Worm (Caenorhabditis elegans) whole organism, L2 larva: Measurements from ENCODE around the gene asm-1.

Experiments
- C34F6.9 ChIP-seq: fragments of 150-350 bp; optimal IDR thresholded peaks from 2 replicates; lab custom pipeline; 2014; ENCODE audit warnings: missing biosample characterization, missing genetic modification characterization
- F13H6.1 ChIP-seq: sonication (generic microtip); optimal IDR thresholded peaks from 2 replicates; lab custom pipeline; 2016; ENCODE audit warnings: missing genetic modification characterization, missing compliant biosample characterization
- Y55F3AM.14 ChIP-seq: fragments of 200-800 bp; sonication (Bioruptor generic); optimal IDR thresholded peaks from 2 replicates; lab custom pipeline; 2018; ENCODE audit warnings: mild to moderate bottlenecking, missing genetic modification characterization, missing compliant biosample characterization
- ZK546.5 ChIP-seq: sonication (generic microtip); optimal IDR thresholded peaks from 2 replicates; lab custom pipeline; 2017; ENCODE audit warnings: missing biosample characterization, missing genetic modification characterization
- alr-1 ChIP-seq: fragments of 150-350 bp; optimal IDR thresholded peaks from 2 replicates; lab custom pipeline; 2014; ENCODE audit warnings: missing biosample characterization, missing genetic modification characterization
- ama-1 ChIP-seq: fragments of 150-350 bp; optimal IDR thresholded peaks from 2 replicates; lab custom pipeline; 2018; ENCODE audit warnings: inconsistent platforms
- blmp-1 ChIP-seq: sonication (generic microtip); optimal IDR thresholded peaks from 2 replicates; lab custom pipeline; 2017; ENCODE audit warnings: missing genetic modification characterization, mild to moderate bottlenecking, missing compliant biosample characterization, antibody characterized with exemption, moderate library complexity; ENCODE audit not compliant: insufficient read depth
- ceh-16 ChIP-seq: fragments of 150-350 bp; optimal IDR thresholded peaks from 2 replicates; lab custom pipeline; 2014; ENCODE audit warnings: missing biosample characterization, missing genetic modification characterization
- ceh-82 ChIP-seq: fragments of 150-350 bp; optimal IDR thresholded peaks from 2 replicates; lab custom pipeline; 2014; ENCODE audit warnings: missing biosample characterization, missing genetic modification characterization
- crh-2 ChIP-seq: sonication (generic microtip); optimal IDR thresholded peaks from 2 replicates; lab custom pipeline; 2017; ENCODE audit warnings: missing biosample characterization, missing genetic modification characterization
- dmd-4 ChIP-seq: sonication (generic microtip); optimal IDR thresholded peaks from 2 replicates; lab custom pipeline; 2017; ENCODE audit warnings: missing biosample characterization, missing genetic modification characterization
- elt-1 ChIP-seq: fragments of 150-350 bp; optimal IDR thresholded peaks from 2 replicates; lab custom pipeline; 2014; ENCODE audit warnings: missing biosample characterization, missing genetic modification characterization
- fos-1 ChIP-seq: fragments of 150-350 bp; optimal IDR thresholded peaks from 2 replicates; lab custom pipeline; 2014; ENCODE audit warnings: missing biosample characterization, missing genetic modification characterization
- gmeb-1 ChIP-seq: fragments of 150-350 bp; optimal IDR thresholded peaks from 2 replicates; lab custom pipeline; 2014; ENCODE audit warnings: missing biosample characterization, missing genetic modification characterization
- lin-11 ChIP-seq: fragments of 150-350 bp; sonication (generic microtip); optimal IDR thresholded peaks from 2 replicates; lab custom pipeline; 2014; ENCODE audit warnings: missing biosample characterization, missing genetic modification characterization, inconsistent platforms, mixed read lengths
- lin-13 ChIP-seq: fragments of 150-350 bp; optimal IDR thresholded peaks from 2 replicates; lab custom pipeline; 2014; ENCODE audit warnings: missing biosample characterization, missing genetic modification reagents, missing genetic modification characterization
- lin-39 ChIP-seq: fragments of 150-350 bp; optimal IDR thresholded peaks from 2 replicates; lab custom pipeline; 2014; ENCODE audit warnings: missing biosample characterization, missing genetic modification reagents, missing genetic modification characterization
- lsy-2 ChIP-seq, 2 experiments: fragments of 150-350 bp in 1 of 2; sonication (generic microtip) in 1 of 2; optimal IDR thresholded peaks; 2 replicates each; lab custom pipeline; 2014 to 2017; ENCODE audit warnings: missing biosample characterization in 2 of 2, missing genetic modification characterization in 2 of 2
- mab-5 ChIP-seq: fragments of 150-350 bp; optimal IDR thresholded peaks from 2 replicates; lab custom pipeline; 2014; ENCODE audit warnings: missing biosample characterization, missing genetic modification characterization
- mbf-1 ChIP-seq: sonication (generic microtip); optimal IDR thresholded peaks from 2 replicates; lab custom pipeline; 2017; ENCODE audit warnings: missing biosample characterization, missing genetic modification characterization
- mdl-1 ChIP-seq, 2 experiments: fragments of 150-350 bp in 1 of 2; sonication (generic microtip) in 1 of 2; optimal IDR thresholded peaks; 2 replicates each; lab custom pipeline; 2017; ENCODE audit warnings: missing biosample characterization in 2 of 2, missing genetic modification characterization in 2 of 2
- nhr-10 ChIP-seq: sonication (generic microtip); optimal IDR thresholded peaks from 2 replicates; lab custom pipeline; 2017; ENCODE audit warnings: missing biosample characterization, missing genetic modification characterization
- nhr-11 ChIP-seq: fragments of 150-350 bp; optimal IDR thresholded peaks from 2 replicates; lab custom pipeline; 2014; ENCODE audit warnings: missing biosample characterization, missing genetic modification characterization
- nhr-129 ChIP-seq: fragments of 150-350 bp; optimal IDR thresholded peaks from 2 replicates; lab custom pipeline; 2014; ENCODE audit warnings: missing biosample characterization, missing genetic modification characterization
- nhr-21 ChIP-seq: fragments of 150-350 bp; optimal IDR thresholded peaks from 2 replicates; lab custom pipeline; 2014; ENCODE audit warnings: missing biosample characterization, missing genetic modification characterization
- nhr-23 ChIP-seq: fragments of 150-350 bp; optimal IDR thresholded peaks from 2 replicates; lab custom pipeline; 2014; ENCODE audit warnings: missing biosample characterization, missing genetic modification reagents, missing genetic modification characterization
- nhr-25 ChIP-seq: fragments of 150-350 bp; sonication (generic microtip); optimal IDR thresholded peaks from 3 replicates; lab custom pipeline; 2014; ENCODE audit warnings: missing biosample characterization, missing genetic modification characterization
- nhr-6 ChIP-seq: fragments of 150-350 bp; optimal IDR thresholded peaks from 2 replicates; lab custom pipeline; 2014; ENCODE audit warnings: missing biosample characterization, missing genetic modification characterization
- nhr-77 ChIP-seq: fragments of 150-350 bp; optimal IDR thresholded peaks from 2 replicates; lab custom pipeline; 2014; ENCODE audit warnings: missing biosample characterization, missing genetic modification characterization
- peb-1 ChIP-seq: fragments of 150-350 bp; optimal IDR thresholded peaks from 2 replicates; lab custom pipeline; 2014; ENCODE audit warnings: missing biosample characterization, missing genetic modification characterization
- sem-4 ChIP-seq: fragments of 150-350 bp; optimal IDR thresholded peaks from 2 replicates; lab custom pipeline; 2014; ENCODE audit warnings: missing biosample characterization, missing genetic modification reagents, missing genetic modification characterization
- skn-1 ChIP-seq: sonication (generic microtip); optimal IDR thresholded peaks from 2 replicates; lab custom pipeline; 2017; ENCODE audit warnings: missing biosample characterization, missing genetic modification characterization
- sma-3 ChIP-seq: sonication (generic microtip); optimal IDR thresholded peaks from 2 replicates; lab custom pipeline; 2016; ENCODE audit warnings: missing genetic modification reagents, missing genetic modification characterization, missing compliant biosample characterization
- sma-9 ChIP-seq, 2 experiments: fragments of 150-350 bp in 1 of 2; sonication (generic microtip) in 1 of 2; optimal IDR thresholded peaks; 2 replicates each; lab custom pipeline; 2014 to 2016; ENCODE audit warnings: missing genetic modification characterization in 2 of 2, mild to moderate bottlenecking in 1 of 2, missing biosample characterization in 1 of 2, missing compliant biosample characterization in 1 of 2, missing genetic modification reagents in 1 of 2, moderate library complexity in 1 of 2
- snpc-4 ChIP-seq: fragments of 150-350 bp; optimal IDR thresholded peaks from 2 replicates; lab custom pipeline; 2014; ENCODE audit warnings: missing biosample characterization, missing genetic modification characterization
- unc-62 ChIP-seq: fragments of 150-350 bp; optimal IDR thresholded peaks from 2 replicates; lab custom pipeline; 2014; ENCODE audit warnings: missing biosample characterization, missing genetic modification reagents, missing genetic modification characterization
- zag-1 ChIP-seq: fragments of 150-350 bp; optimal IDR thresholded peaks from 2 replicates; lab custom pipeline; 2014; ENCODE audit warnings: missing biosample characterization, missing genetic modification characterization
- ztf-1 ChIP-seq: fragments of 200-800 bp; sonication (Bioruptor generic); conservative IDR thresholded peaks from 2 replicates; pipeline ENCODE4 v1.3.6; 2022; ENCODE audit warnings: missing genetic modification characterization, missing compliant biosample characterization
- ztf-11 ChIP-seq: sonication (generic microtip); optimal IDR thresholded peaks from 2 replicates; lab custom pipeline; 2017; ENCODE audit warnings: missing biosample characterization, missing genetic modification characterization
- ztf-4 ChIP-seq: fragments of 150-350 bp; optimal IDR thresholded peaks from 2 replicates; lab custom pipeline; 2014; ENCODE audit warnings: missing biosample characterization, missing genetic modification characterization

The asm-1 gene

DNA sequence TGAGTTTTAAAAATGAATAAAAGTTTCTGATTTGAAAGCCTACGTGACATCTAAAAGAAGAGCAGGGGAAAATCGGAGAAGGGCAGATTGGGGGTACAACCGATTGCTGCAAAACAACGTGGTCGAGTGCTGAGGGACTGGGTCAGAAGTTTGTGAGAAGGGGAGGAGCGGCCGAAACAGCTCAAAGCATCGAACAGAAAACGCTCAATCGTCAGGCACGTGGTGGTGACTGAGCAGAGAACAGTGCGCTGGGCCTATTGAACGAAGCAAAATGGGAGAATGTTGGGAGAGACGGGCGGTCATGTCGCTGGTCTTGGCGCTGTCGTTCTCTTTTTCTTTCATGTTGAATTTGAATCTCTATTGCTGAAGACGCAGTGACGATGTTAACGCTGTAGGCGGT is 18.7 kb upstream of the asm-1 start (continued):
- TF ChIP-seq sma-9 (GFP tag; optimal IDR thresholded peaks at IDR 0.05; lab: Kevin White, UChicago) (peak; percentile 74), sma-9 (tag; optimal IDR thresholded peaks at IDR 0.05; lab: Kevin White, UChicago) (no peak), F13H6.1 (tag; lab: Kevin White, UChicago) (peak; percentile 63), lsy-2 (tag; optimal IDR thresholded peaks at IDR 0.05; lab: Kevin White, UChicago) (peak in 1 of 2 experiments; percentile 11), mdl-1 (tag; optimal IDR thresholded peaks at IDR 0.05; lab: Kevin White, UChicago) (peak; percentile 60 to 92)

DNA sequence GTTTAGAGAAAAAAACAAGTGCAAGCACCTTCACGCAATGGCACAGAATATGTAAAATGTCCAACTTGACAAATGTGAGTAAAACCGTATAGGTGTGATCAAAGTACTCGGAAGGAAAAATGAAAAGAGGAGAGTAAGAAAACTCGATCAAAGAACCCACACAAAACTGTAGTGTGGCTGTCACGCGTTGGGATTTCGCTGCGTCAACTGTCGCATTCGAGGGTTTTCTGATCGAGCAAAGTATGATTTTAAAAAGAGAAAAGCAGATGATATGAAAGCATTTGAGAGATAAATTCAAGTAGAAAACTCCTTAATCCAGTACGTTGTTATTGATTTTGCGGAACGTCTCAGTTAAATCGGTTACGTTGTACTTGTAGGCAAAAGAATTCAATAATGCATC is 18.0 kb upstream of the asm-1 start:
- TF ChIP-seq F13H6.1 (tag; lab: Kevin White, UChicago) (peak; percentile 68), Y55F3AM.14 (GFP tag; lab: Kevin White, UChicago) (peak; percentile 6), nhr-23 (tag; lab: Kevin White, UChicago) (no peak), alr-1 (tag; lab: Kevin White, UChicago) (no peak), peb-1 (tag; lab: Kevin White, UChicago) (no peak), ztf-4 (tag; lab: Kevin White, UChicago) (no peak), sem-4 (tag; lab: Kevin White, UChicago) (no peak), mdl-1 (tag; optimal IDR thresholded peaks at IDR 0.05; lab: Kevin White, UChicago) (peak in 1 of 2 experiments; percentile 42), nhr-77 (tag; lab: Kevin White, UChicago) (no peak), ceh-16 (tag; lab: Kevin White, UChicago) (no peak), lin-13 (GFP tag; lab: Kevin White, UChicago) (no peak), sma-3 (GFP tag; lab: Kevin White, UChicago) (peak; percentile 74), ama-1 (peak; percentile 59), ceh-82 (no peak), dmd-4 (tag; lab: Kevin White, UChicago) (no peak), fos-1 (tag; lab: Kevin White, UChicago) (peak; percentile 64), mab-5 (no peak), zag-1 (no peak), nhr-10 (tag; lab: Kevin White, UChicago) (no peak), skn-1 (tag; lab: Kevin White, UChicago) (no peak), unc-62 (GFP tag; lab: Kevin White, UChicago) (no peak), mbf-1 (no peak), nhr-21 (tag; lab: Kevin White, UChicago) (peak; percentile 78), lin-39 (tag; lab: Kevin White, UChicago) (no peak), C34F6.9 (tag; lab: Kevin White, UChicago) (peak; percentile 11), ZK546.5 (tag; lab: Kevin White, UChicago) (no peak), elt-1 (tag; lab: Kevin White, UChicago) (no peak), nhr-25 (tag; lab: Kevin White, UChicago) (peak; percentile 36), ztf-1 (GFP tag; lab: Robert Waterston, UW) (no peak), sma-9 (GFP tag; optimal IDR thresholded peaks at IDR 0.05; lab: Kevin White, UChicago) (peak; percentile 87), sma-9 (tag; optimal IDR thresholded peaks at IDR 0.05; lab: Kevin White, UChicago) (no peak), ztf-11 (tag; lab: Kevin White, UChicago) (no peak), blmp-1 (tag; lab: Kevin White, UChicago) (peak; percentile 73), crh-2 (tag; lab: Kevin White, UChicago) (peak; percentile 60), nhr-6 (peak; percentile 47), nhr-129 (tag; lab: Kevin White, UChicago) (peak; percentile 89), lin-11 (no peak), gmeb-1 (tag; lab: Kevin White, UChicago) (peak; percentile 50), snpc-4 (tag; lab: Kevin White, UChicago) (no peak), nhr-11 (tag; lab: Kevin White, UChicago) (no peak), lsy-2 (tag; optimal IDR thresholded peaks at IDR 0.05; lab: Kevin White, UChicago) (peak in 1 of 2 experiments; percentile 47)
